Fruit fly (Drosophila melanogaster) whole organism, adult: ENCODE data around the gene CG16710.
A peak's percentile ranks its signal among the peaks of the same experiment; 100 is the strongest.

ENCODE experiments used
- CG11617 ChIP-seq: fragments of 200-800 bp; sonication (Bioruptor generic); optimal IDR thresholded peaks from 2 replicates; lab custom pipeline; 2017; ENCODE audit warnings: mild to moderate bottlenecking, missing biosample characterization, missing genetic modification reagents, missing genetic modification characterization
- CG7045 ChIP-seq: fragments of 200-800 bp; sonication (Bioruptor generic); optimal IDR thresholded peaks from 2 replicates; lab custom pipeline; 2017; ENCODE audit warnings: missing biosample characterization, mild to moderate bottlenecking, missing genetic modification characterization
- Hr96 ChIP-seq: fragments of 200-800 bp; sonication (Bioruptor generic); optimal IDR thresholded peaks from 2 replicates; lab custom pipeline; 2016; ENCODE audit warnings: missing biosample characterization, missing genetic modification characterization

DNA sequence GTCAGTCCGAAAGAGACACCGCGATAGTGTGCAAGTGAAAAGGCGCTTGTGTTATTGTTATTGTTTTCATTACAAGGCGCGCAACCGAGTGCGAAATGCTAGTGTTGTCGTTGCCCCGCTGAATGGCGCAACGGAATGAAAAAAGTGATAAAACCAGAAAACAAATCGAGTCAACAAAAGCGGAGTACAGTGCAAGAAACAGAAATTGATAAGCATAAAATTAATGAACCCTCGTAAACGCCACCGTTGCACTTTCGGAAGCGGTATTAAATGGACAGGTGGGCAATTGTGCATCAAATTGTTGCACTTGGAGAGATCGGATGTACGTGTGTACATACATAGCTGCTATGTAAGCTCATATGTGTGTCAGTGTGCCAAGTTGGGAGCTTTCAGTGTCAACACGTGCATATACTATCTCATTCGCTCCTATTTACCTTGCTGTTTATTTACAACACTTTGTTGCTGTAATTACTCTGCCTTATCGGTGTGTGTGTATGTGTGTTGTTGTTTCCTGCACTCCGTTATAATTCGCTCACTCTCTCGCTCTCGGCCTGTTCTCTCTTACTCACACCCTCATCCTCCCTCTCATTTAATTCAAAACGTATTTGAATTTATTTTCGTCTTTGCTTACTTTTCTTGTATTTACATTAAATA, 41.2 kb downstream of the CG16710 start:
- TF ChIP-seq CG7045: peak; percentile 80
- TF ChIP-seq Hr96 (GFP tag; lab: Kevin White, UChicago): peak; percentile 65
- peak; percentile 79 for TF ChIP-seq CG11617 (GFP tag; lab: Kevin White, UChicago)
